Fruit fly (Drosophila melanogaster) whole organism, embryonic: ENCODE data around the gene CG2964.

ENCODE experiments used
- Ada2b ChIP-seq: fragments of 200-800 bp; sonication (Bioruptor generic); IDR thresholded peaks from 2 replicates; pipeline ENCODE4 v1.3.6; 2022; ENCODE audit warnings: missing biosample characterization, missing genetic modification characterization
- Bgb ChIP-seq: fragments of 200-800 bp; sonication (Bioruptor generic); IDR thresholded peaks from 2 replicates; pipeline ENCODE4 v1.3.6; 2022; ENCODE audit warnings: missing biosample characterization, missing genetic modification characterization; ENCODE audit not compliant: partially characterized antibody
- CG11247 ChIP-seq: fragments of 200-800 bp; sonication (Bioruptor generic); IDR thresholded peaks from 2 replicates; pipeline ENCODE4 v1.3.6; 2022; ENCODE audit warnings: missing biosample characterization, missing genetic modification characterization
- CG13424 ChIP-seq: fragments of 200-800 bp; sonication (Bioruptor generic); optimal IDR thresholded peaks from 2 replicates; lab custom pipeline; 2019; ENCODE audit warnings: missing biosample characterization, mild to moderate bottlenecking, missing genetic modification characterization, moderate library complexity
- CG14710 ChIP-seq: fragments of 200-800 bp; sonication (Bioruptor generic); optimal IDR thresholded peaks from 3 replicates; lab custom pipeline; 2019; ENCODE audit warnings: missing biosample characterization, mild to moderate bottlenecking, missing genetic modification characterization, moderate library complexity
- CG15696 ChIP-seq: fragments of 200-800 bp; sonication (Bioruptor generic); optimal IDR thresholded peaks from 2 replicates; lab custom pipeline; 2019; ENCODE audit warnings: missing biosample characterization, mild to moderate bottlenecking, missing genetic modification characterization, moderate library complexity
- CG16779 ChIP-seq: fragments of 200-800 bp; sonication (Bioruptor generic); IDR thresholded peaks from 2 replicates; pipeline ENCODE4 v1.3.6; 2022; ENCODE audit warnings: missing biosample characterization, missing genetic modification characterization
- CG16815 ChIP-seq: fragments of 200-800 bp; sonication (Bioruptor generic); optimal IDR thresholded peaks from 3 replicates; lab custom pipeline; 2017; ENCODE audit warnings: missing biosample characterization, mild to moderate bottlenecking, missing genetic modification characterization
- CG2712 ChIP-seq: fragments of 200-800 bp; optimal IDR thresholded peaks from 3 replicates; lab custom pipeline; 2019; ENCODE audit warnings: missing biosample characterization, mild to moderate bottlenecking, missing genetic modification characterization, moderate library complexity
- CG31224 ChIP-seq: fragments of 200-800 bp; sonication (Bioruptor generic); IDR thresholded peaks from 2 replicates; pipeline ENCODE4 v1.3.6; 2022; ENCODE audit warnings: missing biosample characterization, missing genetic modification characterization
- CG34376 ChIP-seq: fragments of 200-800 bp; sonication (Bioruptor generic); optimal IDR thresholded peaks from 2 replicates; lab custom pipeline; 2018; ENCODE audit warnings: missing biosample characterization, mild to moderate bottlenecking, missing genetic modification characterization
- CG3995 ChIP-seq: fragments of 200-800 bp; sonication (Bioruptor generic); optimal IDR thresholded peaks from 3 replicates; lab custom pipeline; 2016; ENCODE audit warnings: missing biosample characterization, missing genetic modification characterization
- CG5180 ChIP-seq: fragments of 200-800 bp; sonication (Bioruptor generic); optimal IDR thresholded peaks from 3 replicates; lab custom pipeline; 2017; ENCODE audit warnings: missing biosample characterization, missing genetic modification characterization, mild to moderate bottlenecking, moderate library complexity, missing genetic modification reagents
- CG7786 ChIP-seq: fragments of 200-800 bp; sonication (Bioruptor generic); optimal IDR thresholded peaks from 2 replicates; lab custom pipeline; 2016; ENCODE audit warnings: missing biosample characterization, missing genetic modification characterization
- CG7839 ChIP-seq: fragments of 200-800 bp; sonication (Bioruptor generic); optimal IDR thresholded peaks from 3 replicates; lab custom pipeline; 2018; ENCODE audit warnings: missing biosample characterization, mild to moderate bottlenecking, missing genetic modification characterization, moderate library complexity
- CG7987 ChIP-seq: fragments of 200-800 bp; sonication (Bioruptor generic); optimal IDR thresholded peaks from 2 replicates; lab custom pipeline; 2018; ENCODE audit warnings: missing biosample characterization, mild to moderate bottlenecking, missing genetic modification characterization, moderate library complexity
- CG8290 ChIP-seq, 3 experiments: fragments of 200-800 bp; sonication (Bioruptor generic); optimal IDR thresholded peaks; 2 replicates each; lab custom pipeline; 2016 to 2019; ENCODE audit warnings: missing biosample characterization in 3 of 3, missing genetic modification characterization in 3 of 3, mild to moderate bottlenecking in 2 of 3, moderate library complexity in 1 of 3
- Dbx ChIP-seq: fragments of 200-800 bp; sonication (Bioruptor generic); IDR thresholded peaks from 3 replicates; pipeline ENCODE4 v1.3.6; 2022; ENCODE audit warnings: missing biosample characterization, missing genetic modification characterization
- Deaf1 ChIP-seq: fragments of 200-800 bp; optimal IDR thresholded peaks from 3 replicates; lab custom pipeline; 2019; ENCODE audit warnings: missing biosample characterization, mild to moderate bottlenecking, missing genetic modification characterization, moderate library complexity
- Ets65A ChIP-seq: fragments of 200-800 bp; sonication (Bioruptor generic); peaks from one replicate; lab custom pipeline; 2016; ENCODE audit warnings: missing biosample characterization, missing genetic modification characterization
- GATAe ChIP-seq: fragments of 200-800 bp; sonication (Bioruptor generic); conservative IDR thresholded peaks from 2 replicates; pipeline ENCODE4 v1.3.6; 2022; ENCODE audit warnings: missing biosample characterization, missing genetic modification characterization
- Gug ChIP-seq: fragments of 200-800 bp; sonication (Bioruptor generic); IDR thresholded peaks from 4 replicates; pipeline ENCODE4 v1.3.6; 2022; ENCODE audit warnings: missing biosample characterization, missing genetic modification characterization
- Hey ChIP-seq: fragments of 200-800 bp; sonication (Bioruptor generic); optimal IDR thresholded peaks from 3 replicates; lab custom pipeline; 2018; ENCODE audit warnings: missing biosample characterization, mild to moderate bottlenecking, missing genetic modification characterization
- Hmr ChIP-seq: fragments of 200-800 bp; sonication (Bioruptor generic); optimal IDR thresholded peaks from 3 replicates; lab custom pipeline; 2017; ENCODE audit warnings: mild to moderate bottlenecking, missing biosample characterization, missing genetic modification reagents, missing genetic modification characterization
- NFAT ChIP-seq: fragments of 200-800 bp; sonication (Bioruptor generic); IDR thresholded peaks from 2 replicates; pipeline ENCODE4 v1.3.6; 2022; ENCODE audit warnings: missing biosample characterization, missing genetic modification characterization
- Pdp1 ChIP-seq, 2 experiments: fragments of 200-800 bp; sonication (Bioruptor generic); optimal IDR thresholded peaks; 3 replicates each; lab custom pipeline; 2016; ENCODE audit warnings: missing biosample characterization in 2 of 2, missing genetic modification characterization in 2 of 2, mild to moderate bottlenecking in 1 of 2, moderate library complexity in 1 of 2
- Sox102F ChIP-seq: fragments of 200-800 bp; sonication (Bioruptor generic); optimal IDR thresholded peaks from 2 replicates; lab custom pipeline; 2018; ENCODE audit warnings: missing biosample characterization, mild to moderate bottlenecking, missing genetic modification characterization, moderate library complexity
- Vsx1 ChIP-seq: fragments of 200-800 bp; sonication (Bioruptor generic); optimal IDR thresholded peaks from 2 replicates; lab custom pipeline; 2017; ENCODE audit warnings: missing biosample characterization, mild to moderate bottlenecking, missing genetic modification characterization, missing genetic modification reagents
- Xrp1 ChIP-seq: fragments of 200-800 bp; sonication (Bioruptor generic); IDR thresholded peaks from 2 replicates; pipeline ENCODE4 v1.3.6; 2022; ENCODE audit warnings: missing biosample characterization, missing genetic modification characterization
- ash1 ChIP-seq: fragments of 200-800 bp; sonication (Bioruptor generic); optimal IDR thresholded peaks from 2 replicates; lab custom pipeline; 2018; ENCODE audit warnings: missing biosample characterization, mild to moderate bottlenecking, missing genetic modification characterization
- bigmax ChIP-seq: fragments of 200-800 bp; sonication (Bioruptor generic); optimal IDR thresholded peaks from 2 replicates; lab custom pipeline; 2018; ENCODE audit warnings: missing biosample characterization, mild to moderate bottlenecking, missing genetic modification characterization
- bsh ChIP-seq, 2 experiments: fragments of 200-800 bp; sonication (Bioruptor generic); optimal IDR thresholded peaks; 2 replicates each; lab custom pipeline; 2017 to 2018; ENCODE audit warnings: mild to moderate bottlenecking in 2 of 2, missing biosample characterization in 2 of 2, missing genetic modification characterization in 2 of 2, moderate library complexity in 1 of 2
- crp ChIP-seq, 2 experiments: fragments of 200-800 bp; sonication (Bioruptor generic); optimal IDR thresholded peaks; 2 replicates in 1 of 2; 3 replicates in 1 of 2; lab custom pipeline; 2017; ENCODE audit warnings: missing biosample characterization in 2 of 2, missing genetic modification characterization in 2 of 2, mild to moderate bottlenecking in 1 of 2, moderate library complexity in 1 of 2
- cwo ChIP-seq: fragments of 200-800 bp; sonication (Bioruptor generic); optimal IDR thresholded peaks from 3 replicates; lab custom pipeline; 2017; ENCODE audit warnings: missing biosample characterization, missing genetic modification characterization, mild to moderate bottlenecking, moderate library complexity, missing genetic modification reagents
- ewg ChIP-seq: fragments of 200-800 bp; sonication (Bioruptor generic); optimal IDR thresholded peaks from 3 replicates; lab custom pipeline; 2017; ENCODE audit warnings: mild to moderate bottlenecking, missing biosample characterization, missing genetic modification reagents, missing genetic modification characterization
- fd64A ChIP-seq: fragments of 200-800 bp; sonication (Bioruptor generic); optimal IDR thresholded peaks from 3 replicates; lab custom pipeline; 2018; ENCODE audit warnings: missing biosample characterization, mild to moderate bottlenecking, missing genetic modification characterization
- ftz-f1 ChIP-seq: fragments of 200-800 bp; sonication (Bioruptor generic); optimal IDR thresholded peaks from 2 replicates; lab custom pipeline; 2016; ENCODE audit warnings: missing biosample characterization, missing genetic modification characterization
- gro ChIP-seq: fragments of 200-800 bp; sonication (Bioruptor generic); optimal IDR thresholded peaks from 2 replicates; lab custom pipeline; 2016; ENCODE audit warnings: missing biosample characterization, missing genetic modification characterization
- lab ChIP-seq: fragments of 200-800 bp; sonication (Bioruptor generic); optimal IDR thresholded peaks from 3 replicates; lab custom pipeline; 2017; ENCODE audit warnings: missing biosample characterization, missing genetic modification characterization, mild to moderate bottlenecking, moderate library complexity, missing genetic modification reagents
- mirr ChIP-seq: fragments of 200-800 bp; sonication (Bioruptor generic); optimal IDR thresholded peaks from 3 replicates; lab custom pipeline; 2018; ENCODE audit warnings: missing biosample characterization, mild to moderate bottlenecking, missing genetic modification characterization
- onecut ChIP-seq: fragments of 200-800 bp; sonication (Bioruptor generic); IDR thresholded peaks from 2 replicates; pipeline ENCODE4 v1.3.6; 2022; ENCODE audit warnings: missing biosample characterization, missing genetic modification characterization
- pnt ChIP-seq: fragments of 200-800 bp; sonication (Bioruptor generic); optimal IDR thresholded peaks from 3 replicates; lab custom pipeline; 2016; ENCODE audit warnings: missing biosample characterization, missing genetic modification characterization
- sd ChIP-seq: fragments of 200-800 bp; sonication (Bioruptor generic); optimal IDR thresholded peaks from 3 replicates; lab custom pipeline; 2018; ENCODE audit warnings: missing biosample characterization, mild to moderate bottlenecking, missing genetic modification characterization, moderate library complexity
- slbo ChIP-seq: fragments of 200-800 bp; sonication (Bioruptor generic); IDR thresholded peaks from 2 replicates; pipeline ENCODE4 v1.3.6; 2022; ENCODE audit warnings: missing biosample characterization, missing genetic modification characterization

CG2964 gene

dm6 chr2L:2799909-2800478, 12.2 kb upstream of the CG2964 start, which contains the start of gene Syt1 (continued):
- TF ChIP-seq CG16815 (no peak), CG7839 (tag; lab: Kevin White, UChicago) (no peak), CG16779 (GFP tag; lab: Robert Waterston, UW) (0 out of 2 replicates have a peak, but pooled peaks have one; percentile 32), CG11247 (GFP tag; lab: Robert Waterston, UW) (no peak), Ets65A (GFP tag; lab: Kevin White, UChicago) (peak; percentile 84), ewg (GFP tag; lab: Kevin White, UChicago) (peak; percentile 76), onecut (GFP tag; lab: Robert Waterston, UW) (peak; percentile 99), Dbx (GFP tag; lab: Robert Waterston, UW) (peak; percentile 27; the same call in 1 of the 3 replicates), Hmr (GFP tag; lab: Kevin White, UChicago) (peak; percentile 7), CG8290 (GFP tag; optimal IDR thresholded peaks at IDR 0.05; lab: Kevin White, UChicago) (no peak), CG8290 (tag; optimal IDR thresholded peaks at IDR 0.05; lab: Kevin White, UChicago) (peak in 1 of 2 experiments; percentile 0), Deaf1 (tag; lab: Kevin White, UChicago) (peak; percentile 20), crp (GFP tag; optimal IDR thresholded peaks at IDR 0.05; lab: Kevin White, UChicago) (peak in 1 of 2 experiments; percentile 46), slbo (GFP tag; lab: Robert Waterston, UW) (peak; percentile 16; the same call in 1 of the 2 replicates)

DNA sequence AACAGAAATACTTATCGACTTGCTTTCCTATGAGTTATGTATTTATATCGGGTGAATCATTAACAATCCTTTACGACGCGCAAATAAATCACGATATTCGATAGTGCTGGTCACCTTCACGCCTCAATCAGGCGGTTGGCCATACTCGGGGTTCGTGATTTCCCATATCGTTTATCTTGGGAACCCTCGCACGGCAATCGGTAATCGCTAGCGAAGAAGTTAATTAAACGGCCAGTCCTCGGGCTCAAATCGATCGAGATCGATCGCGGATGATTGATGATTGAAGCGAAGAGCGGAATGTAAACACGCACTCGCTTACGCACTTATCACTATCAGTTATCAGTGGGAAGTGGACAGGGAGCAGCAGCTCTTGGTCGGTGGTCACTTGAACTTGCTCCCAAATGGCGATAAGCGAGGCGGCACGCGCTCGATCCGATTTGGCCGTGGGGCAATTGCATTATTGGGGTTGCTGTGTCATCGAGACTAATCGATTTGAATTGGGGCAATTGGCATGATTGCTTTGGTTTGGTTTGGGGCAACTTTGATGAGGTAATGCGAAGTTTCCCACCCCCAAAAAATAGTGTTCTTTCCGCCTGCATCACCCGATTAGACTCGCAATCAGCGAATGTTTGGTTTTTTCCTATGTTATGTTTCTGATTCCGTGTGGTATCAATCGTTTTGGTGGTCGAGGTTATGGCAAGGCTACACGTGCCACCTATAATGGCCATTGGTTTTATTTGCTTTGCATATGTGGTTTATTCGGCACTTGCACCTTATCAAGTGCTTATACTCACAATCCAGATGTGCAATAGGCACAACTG, 11.1 kb upstream of the CG2964 start:
- TF ChIP-seq gro (GFP tag; lab: Kevin White, UChicago), result peak; percentile 36
- no peak for TF ChIP-seq CG7786
- TF ChIP-seq bsh (GFP tag; optimal IDR thresholded peaks at IDR 0.05; lab: Kevin White, UChicago), result no peak
- TF ChIP-seq CG15696 (tag; lab: Kevin White, UChicago), result no peak
- peak; percentile 41 for TF ChIP-seq ftz-f1 (GFP tag; lab: Kevin White, UChicago)
- TF ChIP-seq CG2712 (tag; lab: Kevin White, UChicago), result no peak
- TF ChIP-seq CG5180 (GFP tag; lab: Kevin White, UChicago), result peak; percentile 11
- TF ChIP-seq NFAT (GFP tag; lab: Robert Waterston, UW), result no peak
- no peak for TF ChIP-seq Xrp1 (GFP tag; lab: Robert Waterston, UW)
- TF ChIP-seq Deaf1 (tag; lab: Kevin White, UChicago), result peak; percentile 15
- no peak for TF ChIP-seq Sox102F (GFP tag; lab: Kevin White, UChicago)
- peak; percentile 77 for TF ChIP-seq CG34376 (GFP tag; lab: Kevin White, UChicago)
- no peak for TF ChIP-seq CG8290 (GFP tag; optimal IDR thresholded peaks at IDR 0.05; lab: Kevin White, UChicago)
- no peak for TF ChIP-seq CG8290 (tag; optimal IDR thresholded peaks at IDR 0.05; lab: Kevin White, UChicago)
- TF ChIP-seq CG13424 (tag; lab: Kevin White, UChicago), result no peak
- TF ChIP-seq lab (GFP tag; lab: Kevin White, UChicago), result peak; percentile 90
- TF ChIP-seq ash1 (GFP tag; lab: Kevin White, UChicago), result no peak
- TF ChIP-seq Bgb (GFP tag; lab: Robert Waterston, UW), result 0 out of 2 replicates have a peak, but pooled peaks have one; percentile 18
- no peak for TF ChIP-seq fd64A
- TF ChIP-seq CG14710, result no peak
- TF ChIP-seq Hey, result peak; percentile 83
- TF ChIP-seq cwo (GFP tag; lab: Kevin White, UChicago), result peak; percentile 83
- TF ChIP-seq mirr, result peak; percentile 86
- no peak for TF ChIP-seq Ada2b (GFP tag; lab: Robert Waterston, UW)
- TF ChIP-seq slbo (GFP tag; lab: Robert Waterston, UW), result no peak
- peak; percentile 26; the same call in 1 of the 2 replicates for TF ChIP-seq GATAe (GFP tag; lab: Robert Waterston, UW)
- TF ChIP-seq CG7987 (GFP tag; lab: Kevin White, UChicago), result peak; percentile 82
- TF ChIP-seq bigmax (GFP tag; lab: Kevin White, UChicago), result no peak
- peak; percentile 70 for TF ChIP-seq sd (tag; lab: Kevin White, UChicago)
- TF ChIP-seq Gug (GFP tag; lab: Robert Waterston, UW), result no peak
- TF ChIP-seq Pdp1 (GFP tag; optimal IDR thresholded peaks at IDR 0.05; lab: Kevin White, UChicago), result peak in 1 of 2 experiments; percentile 25
- no peak for TF ChIP-seq pnt (GFP tag; lab: Kevin White, UChicago)
- TF ChIP-seq CG31224 (GFP tag; lab: Robert Waterston, UW), result no peak
- TF ChIP-seq CG3995 (GFP tag; lab: Kevin White, UChicago), result peak; percentile 66
- peak; percentile 34 for TF ChIP-seq Vsx1 (GFP tag; lab: Kevin White, UChicago)
